Fruit fly (Drosophila melanogaster): ENCODE measurements around the gene beat-IIIc.

DNA sequence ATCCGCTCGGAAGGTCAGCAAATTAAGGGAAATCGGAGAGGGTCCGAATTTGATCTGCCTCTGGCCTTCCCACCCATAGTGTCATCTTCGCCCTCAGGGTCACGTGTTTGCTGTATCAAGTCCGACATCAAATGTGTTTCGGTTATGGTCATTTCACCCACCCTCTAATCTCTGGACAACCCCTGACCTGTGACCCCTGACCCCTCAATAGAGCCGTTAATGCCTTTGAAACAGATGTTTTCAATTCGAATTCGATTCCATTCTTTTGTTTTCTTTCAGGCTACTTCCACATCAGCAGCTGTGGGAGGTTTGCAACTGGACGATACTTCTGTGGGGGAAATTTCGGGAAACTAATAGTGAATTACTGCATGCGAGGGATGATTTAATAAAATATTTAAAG lies 39.1 kb downstream of the beat-IIIc start:
- TF ChIP-seq insv (optimal IDR thresholded peaks at IDR 0.05) (no peak), psq (optimal IDR thresholded peaks at IDR 0.05) (no peak)

Measured in Kc167 (cell line).